Fruit fly (Drosophila melanogaster) whole organism, wandering third instar larva: ENCODE data around the gene 4E-T.
A peak's percentile ranks its signal among the peaks of the same experiment; 100 is the strongest.

Experiments used
- Abd-B ChIP-seq: fragments of >200 bp; optimal IDR thresholded peaks from 2 replicates; lab custom pipeline; 2017; ENCODE audit warnings: missing biosample characterization, missing genetic modification characterization
- CrebA ChIP-seq: fragments of 200-800 bp; sonication (Bioruptor generic); optimal IDR thresholded peaks from 2 replicates; lab custom pipeline; 2016; ENCODE audit warnings: missing biosample characterization, mild to moderate bottlenecking, missing genetic modification characterization, borderline replicate concordance
- Dif ChIP-seq: fragments of 200-275, 200-300 bp; sonication (Bioruptor generic); optimal IDR thresholded peaks from 2 replicates; lab custom pipeline; 2018; ENCODE audit warnings: missing biosample characterization, missing genetic modification characterization; ENCODE audit not compliant: partially characterized antibody
- GATAd ChIP-seq: sonication (Bioruptor generic); optimal IDR thresholded peaks from 2 replicates; lab custom pipeline; 2016; ENCODE audit warnings: missing biosample characterization, missing genetic modification characterization
- HLH106 ChIP-seq: fragments of 200-800 bp; optimal IDR thresholded peaks from 3 replicates; lab custom pipeline; 2019; ENCODE audit warnings: missing biosample characterization, mild to moderate bottlenecking, missing genetic modification characterization, moderate library complexity
- Hnf4 ChIP-seq: fragments of 200-800 bp; sonication (Bioruptor generic); optimal IDR thresholded peaks from 2 replicates; lab custom pipeline; 2016; ENCODE audit warnings: missing biosample characterization, mild to moderate bottlenecking, missing genetic modification characterization
- Hr78 ChIP-seq: fragments of >200 bp; optimal IDR thresholded peaks from 2 replicates; lab custom pipeline; 2017; ENCODE audit warnings: missing biosample characterization, missing genetic modification characterization
- Hr83 ChIP-seq: fragments of 200-300 bp; sonication (Bioruptor generic); optimal IDR thresholded peaks from 2 replicates; lab custom pipeline; 2016; ENCODE audit warnings: missing biosample characterization, mild to moderate bottlenecking, missing genetic modification characterization, moderate library complexity; ENCODE audit not compliant: poor library complexity, severe bottlenecking
- Jra ChIP-seq: sonication (Bioruptor generic); optimal IDR thresholded peaks from 2 replicates; lab custom pipeline; 2016; ENCODE audit warnings: missing biosample characterization, missing genetic modification characterization
- Myc ChIP-seq: fragments of >200 bp; optimal IDR thresholded peaks from 2 replicates; lab custom pipeline; 2017
- N ChIP-seq: fragments of >200 bp; optimal IDR thresholded peaks from 2 replicates; lab custom pipeline; 2018; ENCODE audit warnings: missing biosample characterization, missing external identifiers, missing genetic modification characterization
- OdsH ChIP-seq: fragments of 200-800 bp; sonication (Bioruptor generic); optimal IDR thresholded peaks from 2 replicates; lab custom pipeline; 2016; ENCODE audit warnings: missing biosample characterization, mild to moderate bottlenecking, missing genetic modification characterization
- Rel ChIP-seq, 2 experiments: fragments of 200-800 bp; sonication (Bioruptor generic) in 1 of 2; optimal IDR thresholded peaks; 2 replicates in 1 of 2; 3 replicates in 1 of 2; lab custom pipeline; 2016 to 2019; ENCODE audit warnings: mild to moderate bottlenecking in 2 of 2, missing biosample characterization in 2 of 2, missing genetic modification characterization in 2 of 2, moderate library complexity in 1 of 2
- Sp1 ChIP-seq: fragments of 200-800 bp; sonication (Bioruptor generic); optimal IDR thresholded peaks from 3 replicates; lab custom pipeline; 2019; ENCODE audit warnings: missing biosample characterization, mild to moderate bottlenecking, missing genetic modification characterization, moderate library complexity
- Vsx2 ChIP-seq: fragments of 200-300, 225-300 bp; sonication (Bioruptor generic); optimal IDR thresholded peaks from 2 replicates; lab custom pipeline; 2018; ENCODE audit warnings: missing biosample characterization, missing genetic modification characterization; ENCODE audit not compliant: partially characterized antibody
- br ChIP-seq: fragments of 200-800 bp; sonication (Bioruptor generic); optimal IDR thresholded peaks from 2 replicates; lab custom pipeline; 2016; ENCODE audit warnings: missing biosample characterization, missing genetic modification characterization
- dmrt93B ChIP-seq: fragments of 200-800 bp; sonication (Bioruptor generic); optimal IDR thresholded peaks from 2 replicates; lab custom pipeline; 2018; ENCODE audit warnings: missing biosample characterization, mild to moderate bottlenecking, missing genetic modification characterization
- dsf ChIP-seq: sonication (Bioruptor generic); optimal IDR thresholded peaks from 2 replicates; lab custom pipeline; 2016; ENCODE audit warnings: missing biosample characterization, missing genetic modification characterization, borderline replicate concordance
- foxo ChIP-seq, 2 experiments: fragments of 200-800 bp; sonication (Bioruptor generic); optimal IDR thresholded peaks; 2 replicates in 1 of 2; 3 replicates in 1 of 2; lab custom pipeline; 2016 to 2017; ENCODE audit warnings: missing biosample characterization in 2 of 2, missing genetic modification characterization in 2 of 2
- fru ChIP-seq: fragments of 200-800 bp; sonication (Bioruptor generic); optimal IDR thresholded peaks from 3 replicates; lab custom pipeline; 2016; ENCODE audit warnings: missing biosample characterization, mild to moderate bottlenecking, missing genetic modification characterization
- h ChIP-seq: fragments of 200-800 bp; sonication (Bioruptor generic); optimal IDR thresholded peaks from 3 replicates; lab custom pipeline; 2016; ENCODE audit warnings: missing biosample characterization, mild to moderate bottlenecking, missing genetic modification characterization
- jim ChIP-seq: fragments of 175-275, 200-325 bp; sonication (Bioruptor generic); optimal IDR thresholded peaks from 2 replicates; lab custom pipeline; 2016; ENCODE audit warnings: missing biosample characterization, mild to moderate bottlenecking, missing genetic modification characterization
- lola ChIP-seq: fragments of >200 bp; optimal IDR thresholded peaks from 2 replicates; lab custom pipeline; 2017; ENCODE audit warnings: missing biosample characterization, missing genetic modification characterization
- pan ChIP-seq: fragments of >200 bp; optimal IDR thresholded peaks from 2 replicates; lab custom pipeline; 2017
- psq ChIP-seq: fragments of 200-800 bp; sonication (Bioruptor generic); optimal IDR thresholded peaks from 3 replicates; lab custom pipeline; 2017; ENCODE audit warnings: missing biosample characterization, mild to moderate bottlenecking, missing genetic modification characterization, moderate library complexity
- sage ChIP-seq: fragments of 200-800 bp; sonication (Bioruptor generic); optimal IDR thresholded peaks from 2 replicates; lab custom pipeline; 2016; ENCODE audit warnings: missing biosample characterization, mild to moderate bottlenecking, missing genetic modification characterization
- tai ChIP-seq: sonication (Bioruptor generic); optimal IDR thresholded peaks from 2 replicates; lab custom pipeline; 2016; ENCODE audit warnings: missing biosample characterization, missing genetic modification characterization
- usp ChIP-seq: fragments of >200 bp; optimal IDR thresholded peaks from 2 replicates; lab custom pipeline; 2017; ENCODE audit warnings: missing biosample characterization, missing genetic modification characterization
- woc ChIP-seq: sonication (Bioruptor generic); optimal IDR thresholded peaks from 2 replicates; lab custom pipeline; 2016; ENCODE audit warnings: missing biosample characterization, mild to moderate bottlenecking, missing genetic modification characterization

4E-T gene

DNA sequence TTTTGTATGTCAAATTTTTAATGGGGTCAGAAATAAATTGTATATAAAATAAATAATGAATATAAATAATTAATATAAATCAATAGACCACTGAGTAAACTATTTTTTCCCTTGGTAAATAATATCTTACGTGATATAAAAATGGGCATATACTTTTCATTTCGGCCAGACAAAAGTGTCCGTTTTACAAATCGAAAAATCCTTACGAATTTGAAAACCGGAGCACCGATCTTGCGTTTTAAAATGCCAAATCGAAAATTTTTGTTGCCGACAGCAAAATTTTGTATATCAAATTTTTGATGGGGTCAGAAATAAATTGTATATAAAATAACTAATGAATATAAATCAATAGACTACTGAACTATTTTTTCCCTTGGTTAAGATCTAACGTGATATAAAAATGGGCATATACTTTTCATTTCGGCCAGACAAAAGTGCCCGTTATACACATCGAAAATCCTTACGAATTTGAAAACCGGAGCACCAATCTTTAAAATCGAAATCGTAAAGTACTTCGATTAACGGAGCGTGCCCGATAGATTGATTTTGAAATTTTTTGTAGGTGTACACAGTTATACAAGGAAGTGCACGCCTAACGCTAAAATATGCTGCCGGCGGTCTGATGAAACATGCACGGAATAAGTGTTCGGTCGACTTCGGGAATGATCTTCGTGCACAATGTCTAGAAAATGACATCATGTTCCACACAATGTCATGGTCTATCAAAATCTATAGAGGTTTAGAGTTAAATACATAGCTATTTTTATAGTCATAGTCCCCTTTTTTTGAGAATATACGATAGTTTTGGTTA, 1.1 kb upstream of the 4E-T start:
- TF ChIP-seq foxo (GFP tag; optimal IDR thresholded peaks at IDR 0.05; lab: Kevin White, UChicago), result no peak
- TF ChIP-seq h, result no peak
- no peak for TF ChIP-seq dmrt93B (GFP tag; lab: Kevin White, UChicago)
- no peak for TF ChIP-seq Hnf4 (GFP tag; lab: Kevin White, UChicago)
- TF ChIP-seq sage (GFP tag; lab: Kevin White, UChicago), result no peak
- no peak for TF ChIP-seq Sp1 (GFP tag; lab: Kevin White, UChicago)
- peak; percentile 63 for TF ChIP-seq woc (GFP tag; lab: Kevin White, UChicago)
- no peak for TF ChIP-seq br
- TF ChIP-seq Jra (GFP tag; lab: Kevin White, UChicago), result no peak
- TF ChIP-seq N (GFP tag; lab: Kevin White, UChicago), result peak; percentile 0
- TF ChIP-seq GATAd (GFP tag; lab: Kevin White, UChicago), result no peak
- no peak for TF ChIP-seq Rel (GFP tag; optimal IDR thresholded peaks at IDR 0.05; lab: Kevin White, UChicago)
- TF ChIP-seq Rel (tag; optimal IDR thresholded peaks at IDR 0.05; lab: Kevin White, UChicago), result no peak
- TF ChIP-seq Vsx2 (GFP tag; lab: Kevin White, UChicago), result no peak
- TF ChIP-seq HLH106, result no peak
- TF ChIP-seq pan, result no peak
- TF ChIP-seq OdsH (GFP tag; lab: Kevin White, UChicago), result no peak
- TF ChIP-seq, all 38 proteins: peak for 2

DNA sequence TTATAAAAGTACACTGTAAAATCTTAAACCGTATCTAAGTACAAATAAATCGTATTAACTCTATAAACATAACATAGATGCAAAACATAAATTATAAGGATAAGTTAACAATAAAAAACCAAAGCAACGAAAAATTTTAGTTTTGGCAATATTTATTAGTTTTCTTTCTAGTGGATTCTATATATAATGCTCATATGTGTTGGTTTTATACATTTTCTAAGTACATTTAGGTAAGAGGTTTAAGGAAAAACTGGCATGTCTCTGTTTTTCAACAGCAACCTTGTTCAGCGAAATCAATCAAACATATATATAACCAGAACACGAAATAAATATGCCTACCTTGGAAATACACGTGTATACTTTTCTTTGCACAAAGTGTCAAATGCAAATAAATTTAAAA, 8.9 kb downstream of the 4E-T start:
- TF ChIP-seq Hr78 (no peak), Dif (no peak), Jra (GFP tag; lab: Kevin White, UChicago) (no peak), CrebA (no peak), tai (no peak), fru (GFP tag; lab: Kevin White, UChicago) (no peak), sage (GFP tag; lab: Kevin White, UChicago) (no peak), Myc (lab: Kevin White, UChicago) (no peak), Hnf4 (GFP tag; lab: Kevin White, UChicago) (no peak), dmrt93B (GFP tag; lab: Kevin White, UChicago) (no peak), Sp1 (GFP tag; lab: Kevin White, UChicago) (no peak), Vsx2 (GFP tag; lab: Kevin White, UChicago) (no peak), psq (GFP tag; lab: Kevin White, UChicago) (no peak)

DNA sequence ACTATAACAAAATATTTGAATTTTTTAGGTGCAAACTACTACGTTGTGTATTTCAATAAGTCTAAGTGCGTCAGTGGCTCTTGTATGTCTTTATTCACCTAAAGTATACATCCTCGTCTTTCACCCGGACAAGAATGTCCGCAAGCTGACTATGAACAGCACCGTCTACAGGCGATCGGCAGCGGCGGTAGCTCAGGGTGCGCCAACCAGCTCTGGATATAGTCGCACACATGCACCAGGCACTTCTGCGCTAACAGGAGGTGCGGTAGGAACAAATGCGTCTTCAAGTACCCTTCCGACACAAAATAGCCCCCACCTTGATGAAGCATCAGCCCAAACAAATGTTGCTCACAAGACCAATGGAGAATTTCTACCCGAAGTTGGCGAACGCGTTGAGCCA, 12.0 kb downstream of the 4E-T start:
- no peak for TF ChIP-seq tai
- no peak for TF ChIP-seq GATAd (GFP tag; lab: Kevin White, UChicago)
- TF ChIP-seq Sp1 (GFP tag; lab: Kevin White, UChicago), result no peak
- TF ChIP-seq, all 38 proteins: peak for 0

DNA sequence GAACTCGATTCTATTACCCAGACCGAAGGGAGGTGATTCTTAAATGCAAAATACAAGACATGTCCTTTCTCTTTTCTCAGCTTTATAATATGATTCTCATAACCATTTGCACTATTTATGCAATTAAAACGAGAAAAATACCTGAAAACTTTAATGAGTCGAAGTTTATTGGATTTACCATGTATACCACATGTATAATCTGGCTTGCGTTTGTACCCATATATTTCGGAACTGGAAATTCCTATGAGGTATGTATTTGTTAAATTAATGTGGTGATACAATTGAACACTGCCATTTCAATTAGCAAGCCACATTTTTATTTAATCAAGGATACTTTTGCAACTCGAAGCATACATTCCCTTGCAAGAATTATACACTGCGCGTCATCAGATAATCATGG, 13.8 kb downstream of the 4E-T start:
- TF ChIP-seq dsf (GFP tag; lab: Kevin White, UChicago), result no peak
- no peak for TF ChIP-seq woc (GFP tag; lab: Kevin White, UChicago)
- no peak for TF ChIP-seq dmrt93B (GFP tag; lab: Kevin White, UChicago)
- TF ChIP-seq GATAd (GFP tag; lab: Kevin White, UChicago), result no peak
- no peak for TF ChIP-seq Vsx2 (GFP tag; lab: Kevin White, UChicago)
- TF ChIP-seq Hnf4 (GFP tag; lab: Kevin White, UChicago), result no peak
- TF ChIP-seq foxo (GFP tag; optimal IDR thresholded peaks at IDR 0.05; lab: Kevin White, UChicago), result no peak
- TF ChIP-seq HLH106, result no peak
- TF ChIP-seq jim (GFP tag; lab: Kevin White, UChicago), result no peak

DNA sequence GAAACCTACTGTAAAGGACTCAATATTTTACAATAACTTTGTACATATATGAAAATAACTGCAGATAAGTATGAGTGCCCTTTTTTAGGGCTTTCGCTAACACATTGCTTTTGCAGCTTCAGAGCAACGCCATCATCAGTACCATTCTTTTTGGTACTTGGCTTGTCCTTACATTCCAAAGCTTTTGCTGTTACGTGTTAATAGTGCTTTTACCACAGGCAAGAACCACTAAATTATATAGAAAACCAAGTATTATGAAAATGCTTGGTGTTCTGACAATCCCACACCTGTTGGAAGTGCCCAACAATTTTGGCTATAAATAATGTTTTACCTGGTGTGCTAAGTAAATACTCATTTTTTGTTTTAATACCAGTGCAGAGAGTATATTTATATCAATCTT, 21.1 kb downstream of the 4E-T start:
- TF ChIP-seq usp (GFP tag; lab: Kevin White, UChicago) (no peak), Myc (lab: Kevin White, UChicago) (no peak), br (no peak), Abd-B (no peak), foxo (GFP tag; optimal IDR thresholded peaks at IDR 0.05; lab: Kevin White, UChicago) (no peak), Rel (GFP tag; optimal IDR thresholded peaks at IDR 0.05; lab: Kevin White, UChicago) (no peak), Rel (tag; optimal IDR thresholded peaks at IDR 0.05; lab: Kevin White, UChicago) (no peak), fru (GFP tag; lab: Kevin White, UChicago) (no peak), Vsx2 (GFP tag; lab: Kevin White, UChicago) (no peak), psq (GFP tag; lab: Kevin White, UChicago) (no peak), lola (GFP tag; lab: Kevin White, UChicago) (no peak), Hr83 (GFP tag; lab: Kevin White, UChicago) (no peak), OdsH (GFP tag; lab: Kevin White, UChicago) (no peak), h (no peak), woc (GFP tag; lab: Kevin White, UChicago) (no peak), GATAd (GFP tag; lab: Kevin White, UChicago) (no peak), tai (no peak), HLH106 (no peak), CrebA (no peak)
- TF ChIP-seq, all 38 proteins: peak for 0
